Fruit fly (Drosophila melanogaster): ENCODE results near the gene CG42505.

The CG42505 gene

DNA sequence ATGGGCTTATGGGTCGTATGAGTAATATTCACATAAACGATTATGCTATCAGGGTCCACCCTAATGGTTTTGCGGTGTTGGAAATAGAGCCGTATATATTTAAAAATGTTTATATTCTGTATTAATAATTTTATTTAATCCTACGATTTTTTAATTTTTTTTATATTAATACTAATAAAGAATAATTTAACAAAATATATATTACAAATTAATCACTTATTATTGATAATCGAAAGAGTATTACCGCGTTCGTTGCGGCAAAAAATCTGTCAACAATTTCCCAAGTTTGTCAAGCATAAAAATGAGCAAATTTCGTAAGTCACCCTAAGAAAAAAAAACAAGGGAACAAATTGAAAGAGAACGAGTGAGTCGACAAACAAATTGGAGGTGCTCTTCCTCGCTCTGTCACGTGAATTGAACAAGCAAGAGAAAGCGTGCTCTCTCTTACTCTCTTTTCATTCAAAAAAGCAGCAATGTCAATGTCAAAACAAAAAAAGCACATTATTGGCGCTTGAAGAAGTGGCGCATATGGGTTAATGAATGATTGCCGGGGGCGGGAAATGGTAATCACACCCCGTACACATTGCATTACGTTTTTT, 48.9 kb upstream of the CG42505 start (continued):
- no peak for TF ChIP-seq Asciz (GFP tag; optimal IDR thresholded peaks at IDR 0.05)
- no peak for TF ChIP-seq CG9437 (GFP tag; optimal IDR thresholded peaks at IDR 0.05)
- no peak for TF ChIP-seq CG30020 (tag; optimal IDR thresholded peaks at IDR 0.05)
- TF ChIP-seq ci (GFP tag; IDR thresholded peaks at IDR 0.05), result no peak
- TF ChIP-seq gem (tag; optimal IDR thresholded peaks at IDR 0.05), result peak; percentile 38
- no peak for TF ChIP-seq CG32767 (GFP tag; IDR thresholded peaks at IDR 0.05)
- peak; percentile 7 for TF ChIP-seq Abd-B (GFP tag; optimal IDR thresholded peaks at IDR 0.05)
- no peak for TF ChIP-seq Hmr (GFP tag; optimal IDR thresholded peaks at IDR 0.05)
- TF ChIP-seq CG11504 (tag; optimal IDR thresholded peaks at IDR 0.05), result peak; percentile 63
- peak; percentile 22 for TF ChIP-seq CG18599 (GFP tag; optimal IDR thresholded peaks at IDR 0.05)
- TF ChIP-seq Bgb (GFP tag; IDR thresholded peaks at IDR 0.05; ENCODE audit: partially characterized antibody), result no peak
- no peak for TF ChIP-seq tx (GFP tag; optimal IDR thresholded peaks at IDR 0.05)
- TF ChIP-seq CG6254 (GFP tag; optimal IDR thresholded peaks at IDR 0.05), result no peak
- peak; percentile 2 for TF ChIP-seq CG3281 (GFP tag; optimal IDR thresholded peaks at IDR 0.05)
- TF ChIP-seq CG8388 (GFP tag; optimal IDR thresholded peaks at IDR 0.05), result no peak
- TF ChIP-seq CG1832 (GFP tag; optimal IDR thresholded peaks at IDR 0.05), result no peak
- no peak for TF ChIP-seq CG10366 (GFP tag; IDR thresholded peaks at IDR 0.05)
- peak; percentile 20 for TF ChIP-seq Sox102F (GFP tag; optimal IDR thresholded peaks at IDR 0.05)
- no peak for TF ChIP-seq NfI (GFP tag; optimal IDR thresholded peaks at IDR 0.05)
- TF ChIP-seq croc (GFP tag; conservative IDR thresholded peaks at IDR 0.05), result no peak
- TF ChIP-seq CG13894 (tag; optimal IDR thresholded peaks at IDR 0.05), result no peak
- TF ChIP-seq Bdp1 (GFP tag; optimal IDR thresholded peaks at IDR 0.05), result no peak
- peak; percentile 32 for TF ChIP-seq Med (GFP tag)
- TF ChIP-seq CG8290 (GFP tag; optimal IDR thresholded peaks at IDR 0.05), result no peak
- no peak for TF ChIP-seq CG8290 (tag; optimal IDR thresholded peaks at IDR 0.05)
- TF ChIP-seq repo (GFP tag; optimal IDR thresholded peaks at IDR 0.05), result no peak
- no peak for TF ChIP-seq CG17829 (tag; optimal IDR thresholded peaks at IDR 0.05)
- TF ChIP-seq CG34376 (GFP tag; optimal IDR thresholded peaks at IDR 0.05), result no peak
- TF ChIP-seq CG17359 (tag; optimal IDR thresholded peaks at IDR 0.05), result peak; percentile 1
- TF ChIP-seq CG31441 (GFP tag; IDR thresholded peaks at IDR 0.05), result 0 out of 2 replicates have a peak, but pooled peaks have one; percentile 28
- TF ChIP-seq CG3163 (GFP tag; optimal IDR thresholded peaks at IDR 0.05), result peak; percentile 76
- TF ChIP-seq h (optimal IDR thresholded peaks at IDR 0.05), result no peak
- TF ChIP-seq grau (tag; optimal IDR thresholded peaks at IDR 0.05), result peak; percentile 5
- TF ChIP-seq eyg (GFP tag; optimal IDR thresholded peaks at IDR 0.05), result no peak
- TF ChIP-seq CrebB (tag; optimal IDR thresholded peaks at IDR 0.05), result no peak
- no peak for TF ChIP-seq nau (GFP tag; optimal IDR thresholded peaks at IDR 0.05)
- TF ChIP-seq Dp (GFP tag; optimal IDR thresholded peaks at IDR 0.05), result no peak
- no peak for TF ChIP-seq CG31224 (GFP tag; IDR thresholded peaks at IDR 0.05)
- TF ChIP-seq Dad (GFP tag; optimal IDR thresholded peaks at IDR 0.05), result no peak
- TF ChIP-seq CG30403 (GFP tag; optimal IDR thresholded peaks at IDR 0.05), result no peak

DNA sequence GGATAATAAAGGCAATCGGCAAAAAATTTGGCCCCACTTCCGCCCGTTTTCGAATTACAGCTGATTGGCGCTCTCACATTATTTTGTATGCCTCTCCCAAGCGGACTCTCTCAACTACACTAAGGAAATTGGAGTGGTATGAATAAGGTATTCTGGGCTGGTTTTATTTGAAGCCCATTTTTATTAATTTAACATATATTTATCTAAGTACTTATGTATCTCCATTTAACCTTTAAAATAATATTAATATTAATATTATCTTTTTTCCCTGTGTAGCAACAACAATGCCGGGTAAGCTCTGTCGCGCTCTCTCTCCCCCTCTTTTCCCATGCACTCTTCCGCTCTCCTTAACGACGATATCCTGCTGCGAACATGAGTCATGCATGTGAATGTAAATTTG, 47.4 kb upstream of the CG42505 start:
- TF ChIP-seq CG12236 (GFP tag; optimal IDR thresholded peaks at IDR 0.05) (no peak), CG14667 (GFP tag; IDR thresholded peaks at IDR 0.05) (peak; percentile 52; the same call in 1 of the 2 replicates), CG11723 (GFP tag; optimal IDR thresholded peaks at IDR 0.05) (no peak), Spps (tag; optimal IDR thresholded peaks at IDR 0.05) (no peak), grn (GFP tag; optimal IDR thresholded peaks at IDR 0.05) (no peak), run (tag; optimal IDR thresholded peaks at IDR 0.05) (peak; percentile 54), Bgb (GFP tag; IDR thresholded peaks at IDR 0.05; ENCODE audit: partially characterized antibody) (no peak), CG17328 (GFP tag; IDR thresholded peaks at IDR 0.05) (peak; percentile 69), CG34376 (GFP tag; optimal IDR thresholded peaks at IDR 0.05) (peak; percentile 23), onecut (GFP tag; IDR thresholded peaks at IDR 0.05) (peak; percentile 52), jing (GFP tag; optimal IDR thresholded peaks at IDR 0.05) (peak; percentile 12), HmgZ (tag; optimal IDR thresholded peaks at IDR 0.05) (no peak), chinmo (GFP tag; IDR thresholded peaks at IDR 0.05; ENCODE audit: partially characterized antibody) (no peak), CG1647 (GFP tag; optimal IDR thresholded peaks at IDR 0.05) (no peak), CHES-1-like (GFP tag; optimal IDR thresholded peaks at IDR 0.05) (no peak)

Data from whole organism, embryonic.